Worm (Caenorhabditis elegans) whole organism, midembryonic: Measurements from ENCODE around the gene gad-2.

Experiments used
- T22C8.4 ChIP-seq: fragments of 200-800 bp; sonication (Bioruptor generic); IDR thresholded peaks from 2 replicates; pipeline ENCODE4 v1.3.6; 2022; ENCODE audit warnings: missing genetic modification characterization, missing compliant biosample characterization
- cog-1 ChIP-seq: sonication (generic microtip); optimal IDR thresholded peaks from 2 replicates; lab custom pipeline; 2016; ENCODE audit warnings: missing genetic modification characterization, missing compliant biosample characterization
- flt-1 ChIP-seq: fragments of 200-800 bp; sonication (Bioruptor generic); IDR thresholded peaks from 2 replicates; pipeline ENCODE4 v1.3.6; 2022; ENCODE audit warnings: missing genetic modification characterization, missing compliant biosample characterization
- klf-2 ChIP-seq: fragments of 200-800 bp; sonication (Bioruptor generic); conservative IDR thresholded peaks from 2 replicates; pipeline ENCODE4 v1.3.6; 2022; ENCODE audit warnings: missing genetic modification reagents, missing genetic modification characterization, missing compliant biosample characterization
- med-1 ChIP-seq: sonication (generic microtip); optimal IDR thresholded peaks from 2 replicates; lab custom pipeline; 2017; ENCODE audit warnings: missing genetic modification characterization, mild to moderate bottlenecking, missing compliant biosample characterization, antibody characterized with exemption, missing genetic modification reagents; ENCODE audit not compliant: insufficient read depth
- ref-1 ChIP-seq: fragments of 200-800 bp; sonication (Bioruptor generic); conservative IDR thresholded peaks from 2 replicates; pipeline ENCODE4 v1.3.6; 2022; ENCODE audit warnings: missing genetic modification reagents, missing genetic modification characterization, missing compliant biosample characterization
- tab-1 ChIP-seq: fragments of 200-800 bp; sonication (Bioruptor generic); IDR thresholded peaks from 2 replicates; pipeline ENCODE4 v1.3.6; 2022; ENCODE audit warnings: missing genetic modification characterization, missing compliant biosample characterization
- ztf-23 ChIP-seq: fragments of 200-800 bp; sonication (Bioruptor generic); IDR thresholded peaks from 2 replicates; pipeline ENCODE4 v1.3.6; 2022; ENCODE audit warnings: missing genetic modification reagents, missing genetic modification characterization, missing compliant biosample characterization
- ztf-29 ChIP-seq: fragments of 200-800 bp; sonication (Bioruptor generic); IDR thresholded peaks from 2 replicates; pipeline ENCODE4 v1.3.6; 2022; ENCODE audit warnings: missing genetic modification reagents, missing genetic modification characterization, missing compliant biosample characterization

- TF ChIP-seq cog-1 (tag; lab: Kevin White, UChicago) (no peak), ref-1 (GFP tag; lab: Robert Waterston, UW) (no peak), flt-1 (GFP tag; lab: Robert Waterston, UW) (no peak), ztf-29 (GFP tag; lab: Robert Waterston, UW) (no peak), tab-1 (GFP tag; lab: Robert Waterston, UW) (no peak), med-1 (no peak), T22C8.4 (GFP tag; lab: Robert Waterston, UW) (no peak), klf-2 (no peak), ztf-23 (GFP tag; lab: Robert Waterston, UW) (no peak)
Measured at ce11 chrX:7424813-7425212, 31.5 kb downstream of the gad-2 start, which contains the start of gene mnm-2.
